Worm (Caenorhabditis elegans) whole organism, L4 larva: Measurements from ENCODE around the gene F59A6.4.

Experiments
- T20F7.1 ChIP-seq: fragments of 200-800 bp; sonication (Bioruptor generic); optimal IDR thresholded peaks from 2 replicates; lab custom pipeline; 2018; ENCODE audit warnings: mild to moderate bottlenecking, missing genetic modification characterization, missing compliant biosample characterization
- Y105C5A.15 ChIP-seq: fragments of 200-800 bp; sonication (Bioruptor generic); IDR thresholded peaks from 2 replicates; pipeline ENCODE4 v1.3.6; 2022; ENCODE audit warnings: missing genetic modification characterization, missing compliant biosample characterization
- aha-1 ChIP-seq: fragments of 150-350 bp; peaks from one replicate; lab custom pipeline; 2014; ENCODE audit warnings: missing biosample characterization, missing genetic modification characterization
- arid-1 ChIP-seq: fragments of 200-800 bp; sonication (Bioruptor generic); conservative IDR thresholded peaks from 2 replicates; pipeline ENCODE4 v1.3.6; 2022; ENCODE audit warnings: missing genetic modification reagents, missing genetic modification characterization, missing compliant biosample characterization
- attf-4 ChIP-seq: sonication (generic microtip); optimal IDR thresholded peaks from 3 replicates; lab custom pipeline; 2017; ENCODE audit warnings: missing biosample characterization, missing genetic modification characterization
- cey-2 ChIP-seq: sonication (generic microtip); optimal IDR thresholded peaks from 3 replicates; lab custom pipeline; 2017; ENCODE audit warnings: missing genetic modification characterization, mild to moderate bottlenecking, missing compliant biosample characterization, antibody characterized with exemption, borderline replicate concordance; ENCODE audit not compliant: insufficient read depth
- daf-12 ChIP-seq: fragments of 150-350 bp; optimal IDR thresholded peaks from 2 replicates; lab custom pipeline; 2014; ENCODE audit warnings: missing biosample characterization, missing genetic modification reagents, missing genetic modification characterization
- daf-16 ChIP-seq, 3 experiments: sonication (generic microtip); optimal IDR thresholded peaks; 2 replicates each; lab custom pipeline; 2016 to 2017; ENCODE audit warnings: missing genetic modification characterization in 3 of 3, missing genetic modification reagents in 3 of 3, mild to moderate bottlenecking in 2 of 3, missing compliant biosample characterization in 2 of 3, missing biosample characterization in 1 of 3, moderate library complexity in 1 of 3
- daf-8 ChIP-seq: fragments of 200-800 bp; sonication (Bioruptor generic); IDR thresholded peaks from 2 replicates; pipeline ENCODE4 v1.3.6; 2022; ENCODE audit warnings: missing genetic modification characterization, missing compliant biosample characterization
- dmd-6 ChIP-seq: fragments of 200-800 bp; sonication (Bioruptor generic); IDR thresholded peaks from 2 replicates; pipeline ENCODE4 v1.3.6; 2022; ENCODE audit warnings: missing genetic modification reagents, missing genetic modification characterization, missing compliant biosample characterization
- dmd-8 ChIP-seq: fragments of 200-800 bp; sonication (Bioruptor generic); IDR thresholded peaks from 2 replicates; pipeline ENCODE4 v1.3.6; 2022; ENCODE audit warnings: missing genetic modification characterization, missing compliant biosample characterization
- dve-1 ChIP-seq: sonication (generic microtip); optimal IDR thresholded peaks from 2 replicates; lab custom pipeline; 2017; ENCODE audit warnings: antibody characterized with exemption, mild to moderate bottlenecking, missing genetic modification characterization, missing compliant biosample characterization; ENCODE audit not compliant: insufficient read depth
- egl-43 ChIP-seq: fragments of 200-800 bp; sonication (Bioruptor generic); IDR thresholded peaks from 2 replicates; pipeline ENCODE4 v1.3.6; 2022; ENCODE audit warnings: missing genetic modification reagents, missing genetic modification characterization, missing compliant biosample characterization
- fkh-10 ChIP-seq: fragments of 150-350 bp; optimal IDR thresholded peaks from 2 replicates; lab custom pipeline; 2014; ENCODE audit warnings: missing biosample characterization, missing genetic modification reagents, missing genetic modification characterization
- fos-1 ChIP-seq: fragments of 150-350 bp; optimal IDR thresholded peaks from 2 replicates; lab custom pipeline; 2014; ENCODE audit warnings: missing biosample characterization, missing genetic modification characterization
- hlh-11 ChIP-seq: fragments of 200-800 bp; sonication (Bioruptor generic); optimal IDR thresholded peaks from 2 replicates; lab custom pipeline; 2018; ENCODE audit warnings: mild to moderate bottlenecking, missing genetic modification characterization, missing compliant biosample characterization
- hlh-30 ChIP-seq: sonication (generic microtip); optimal IDR thresholded peaks from 2 replicates; lab custom pipeline; 2017; ENCODE audit warnings: antibody characterized with exemption, mild to moderate bottlenecking, missing genetic modification characterization, missing compliant biosample characterization; ENCODE audit not compliant: insufficient read depth
- lin-1 ChIP-seq: fragments of 200-800 bp; sonication (Bioruptor generic); IDR thresholded peaks from 2 replicates; pipeline ENCODE4 v1.3.6; 2022; ENCODE audit warnings: missing genetic modification reagents, missing genetic modification characterization, missing compliant biosample characterization
- lin-13 ChIP-seq: fragments of 150-350 bp; optimal IDR thresholded peaks from 2 replicates; lab custom pipeline; 2014; ENCODE audit warnings: missing biosample characterization, missing genetic modification reagents, missing genetic modification characterization
- lsy-2 ChIP-seq, 2 experiments: fragments of 150-350 bp in 1 of 2; sonication (generic microtip) in 1 of 2; optimal IDR thresholded peaks; 2 replicates each; lab custom pipeline; 2014 to 2017; ENCODE audit warnings: missing biosample characterization in 2 of 2, missing genetic modification characterization in 2 of 2
- madf-5 ChIP-seq, 2 experiments: fragments of 200-800 bp; sonication (Bioruptor generic); IDR thresholded peaks; 2 replicates each; pipeline ENCODE4 v1.3.6; 2022; ENCODE audit warnings: missing compliant biosample characterization in 2 of 2, missing genetic modification characterization in 2 of 2
- mdl-1 ChIP-seq, 2 experiments: fragments of 150-350 bp in 1 of 2; sonication (generic microtip) in 1 of 2; optimal IDR thresholded peaks; 2 replicates each; lab custom pipeline; 2014 to 2017; ENCODE audit warnings: missing biosample characterization in 2 of 2, missing genetic modification characterization in 2 of 2
- mep-1 ChIP-seq: fragments of 150-350 bp; sonication (generic microtip); optimal IDR thresholded peaks from 3 replicates; lab custom pipeline; 2014; ENCODE audit warnings: missing biosample characterization, missing genetic modification characterization
- mxl-3 ChIP-seq: fragments of 200-800 bp; sonication (Bioruptor generic); optimal IDR thresholded peaks from 2 replicates; lab custom pipeline; 2018; ENCODE audit warnings: mild to moderate bottlenecking, missing genetic modification characterization, missing compliant biosample characterization
- nhr-10 ChIP-seq: fragments of 150-350 bp; optimal IDR thresholded peaks from 2 replicates; lab custom pipeline; 2014; ENCODE audit warnings: missing biosample characterization, missing genetic modification characterization
- nhr-237 ChIP-seq: sonication (generic microtip); optimal IDR thresholded peaks from 2 replicates; lab custom pipeline; 2017; ENCODE audit warnings: missing biosample characterization, missing genetic modification characterization
- nhr-25 ChIP-seq: sonication (generic microtip); optimal IDR thresholded peaks from 2 replicates; lab custom pipeline; 2017; ENCODE audit warnings: missing genetic modification characterization, mild to moderate bottlenecking, missing compliant biosample characterization, antibody characterized with exemption, moderate library complexity, borderline replicate concordance; ENCODE audit not compliant: insufficient read depth
- nhr-28 ChIP-seq: fragments of 150-350 bp; optimal IDR thresholded peaks from 2 replicates; lab custom pipeline; 2014; ENCODE audit warnings: missing biosample characterization, missing genetic modification characterization
- nhr-48 ChIP-seq: sonication (generic microtip); optimal IDR thresholded peaks from 2 replicates; lab custom pipeline; 2016; ENCODE audit warnings: mild to moderate bottlenecking, missing genetic modification characterization, missing compliant biosample characterization
- nhr-76 ChIP-seq: fragments of 150-350 bp; optimal IDR thresholded peaks from 2 replicates; lab custom pipeline; 2014; ENCODE audit warnings: missing biosample characterization, missing genetic modification characterization
- php-3 ChIP-seq: fragments of 200-800 bp; sonication (Bioruptor generic); IDR thresholded peaks from 2 replicates; pipeline ENCODE4 v1.3.6; 2022; ENCODE audit warnings: missing genetic modification reagents, missing genetic modification characterization, missing compliant biosample characterization
- pqm-1 ChIP-seq: sonication (generic microtip); optimal IDR thresholded peaks from 2 replicates; lab custom pipeline; 2017; ENCODE audit warnings: missing biosample characterization, missing genetic modification characterization
- skn-1 ChIP-seq: fragments of 150-350 bp; optimal IDR thresholded peaks from 2 replicates; lab custom pipeline; 2014; ENCODE audit warnings: missing biosample characterization, missing genetic modification characterization
- unc-62 ChIP-seq, 3 experiments: fragments of 150-350 bp in 1 of 3; sonication (generic microtip); optimal IDR thresholded peaks in 2 of 3; peaks in 1 of 3; 1 replicate in 1 of 3; 2 replicates in 2 of 3; lab custom pipeline; 2014 to 2017; ENCODE audit warnings: missing biosample characterization in 3 of 3, missing genetic modification characterization in 3 of 3, missing genetic modification reagents in 3 of 3, missing genotype in 1 of 3
- ztf-7 ChIP-seq: fragments of 150-350 bp; optimal IDR thresholded peaks from 2 replicates; lab custom pipeline; 2014; ENCODE audit warnings: missing biosample characterization, missing genetic modification characterization

F59A6.4 gene

DNA sequence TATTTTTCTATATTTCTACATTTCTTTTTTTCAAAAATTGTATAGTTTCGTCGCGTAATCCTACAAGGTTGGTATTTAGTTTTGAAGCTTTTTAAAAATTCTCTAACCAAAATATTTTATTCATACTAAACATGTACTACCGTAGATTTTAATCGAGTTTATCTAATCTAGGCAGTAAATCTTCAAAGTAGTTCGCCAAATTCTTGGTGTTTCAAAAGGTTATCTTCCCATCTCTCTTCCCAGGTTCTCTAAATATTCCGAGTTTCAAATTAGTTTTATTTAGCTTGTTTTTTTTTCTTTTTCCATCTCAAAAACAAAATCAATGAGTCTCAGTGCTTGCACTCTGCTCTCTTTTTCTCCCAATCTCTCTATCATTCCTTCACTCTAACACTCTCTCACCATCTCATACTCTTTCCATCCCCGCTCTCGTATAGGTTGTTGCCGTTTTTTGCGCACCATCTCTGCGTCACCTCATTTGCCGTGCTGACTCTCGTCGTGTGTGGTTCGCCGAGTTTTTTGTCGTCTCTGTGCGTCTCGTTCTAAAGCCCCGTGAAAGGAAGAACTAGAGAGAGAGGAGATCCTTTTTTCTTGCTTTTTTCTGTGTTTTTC lies 12.2 kb downstream of the F59A6.4 start (continued):
- TF ChIP-seq nhr-28 (tag; lab: Kevin White, UChicago): peak; percentile 72
- no peak for TF ChIP-seq nhr-237 (tag; lab: Kevin White, UChicago)
- TF ChIP-seq Y105C5A.15: no peak
- no peak for TF ChIP-seq lin-13
- no peak for TF ChIP-seq skn-1 (tag; lab: Kevin White, UChicago)
- TF ChIP-seq arid-1 (GFP tag; lab: Robert Waterston, UW): 0 out of 2 replicates have a peak, but pooled peaks have one; percentile 23
- TF ChIP-seq daf-16 (GFP tag; optimal IDR thresholded peaks at IDR 0.05; lab: Kevin White, UChicago): peak; percentile 11 to 19
- peak; percentile 74 for TF ChIP-seq daf-16 (tag; optimal IDR thresholded peaks at IDR 0.05; lab: Kevin White, UChicago)
- no peak for TF ChIP-seq fos-1 (tag; lab: Kevin White, UChicago)
- TF ChIP-seq lin-1: no peak
- peak; percentile 58 for TF ChIP-seq fkh-10 (GFP tag; lab: Kevin White, UChicago)

ce11 chrII:5018578-5018977 lies 13.7 kb downstream of the F59A6.4 start:
- TF ChIP-seq aha-1 (tag; lab: Kevin White, UChicago) (peak; percentile 24), unc-62 (GFP tag; optimal IDR thresholded peaks at IDR 0.05 in 1 of 2; lab: Kevin White, UChicago) (peak in 1 of 2 experiments; percentile 77), unc-62 (tag; optimal IDR thresholded peaks at IDR 0.05; lab: Kevin White, UChicago) (no peak), daf-8 (GFP tag; lab: Robert Waterston, UW) (no peak)

DNA sequence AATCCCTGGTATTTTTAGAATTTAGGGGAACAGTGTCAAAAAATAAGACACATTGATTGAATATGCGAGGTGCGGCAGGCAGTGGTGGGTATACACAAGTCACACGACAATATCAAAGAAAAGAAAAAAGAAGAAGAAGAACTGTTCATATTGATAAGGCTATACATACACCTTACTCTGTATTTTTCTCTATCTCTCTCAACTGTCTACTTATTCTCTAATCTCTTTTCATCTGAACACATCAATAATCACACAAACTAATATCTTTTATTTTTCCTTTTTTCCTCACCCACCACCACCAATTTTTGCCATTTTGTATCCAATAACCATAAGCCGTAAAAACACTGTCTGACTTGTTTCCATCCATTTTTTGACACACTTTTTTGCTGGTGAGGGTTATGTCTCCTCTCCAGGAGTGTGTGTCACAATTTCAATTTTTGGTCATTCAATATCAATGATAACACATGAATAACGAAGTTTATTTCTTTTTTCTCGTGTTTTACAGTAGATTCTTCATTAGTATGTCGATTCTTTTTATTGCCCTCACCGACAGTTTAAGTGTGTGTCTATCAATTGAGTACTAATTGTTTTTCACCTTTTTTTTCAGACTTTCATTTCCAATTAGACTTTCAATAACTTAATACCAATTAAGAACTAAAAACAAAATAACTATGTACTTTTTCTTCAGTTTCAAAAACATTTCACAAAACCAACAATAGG lies 14.7 kb downstream of the F59A6.4 start:
- TF ChIP-seq mxl-3 (GFP tag; lab: Kevin White, UChicago) (peak; percentile 9), hlh-30 (peak; percentile 62), nhr-48 (tag; lab: Kevin White, UChicago) (peak; percentile 25), ztf-7 (tag; lab: Kevin White, UChicago) (no peak), mdl-1 (tag; optimal IDR thresholded peaks at IDR 0.05; lab: Kevin White, UChicago) (peak in 1 of 2 experiments; percentile 42), nhr-76 (peak; percentile 4), pqm-1 (tag; lab: Kevin White, UChicago) (peak; percentile 44), nhr-25 (tag; lab: Kevin White, UChicago) (peak; percentile 17), php-3 (GFP tag; lab: Robert Waterston, UW) (peak; percentile 82), dmd-8 (no peak), nhr-10 (peak; percentile 60), egl-43 (GFP tag; lab: Robert Waterston, UW) (no peak), dve-1 (tag; lab: Kevin White, UChicago) (peak; percentile 83), cey-2 (tag; lab: Kevin White, UChicago) (peak; percentile 32), lin-1 (peak; percentile 54; the same call in 1 of the 2 replicates), dmd-6 (GFP tag; lab: Robert Waterston, UW) (peak; percentile 81), daf-16 (GFP tag; optimal IDR thresholded peaks at IDR 0.05; lab: Kevin White, UChicago) (no peak), daf-16 (tag; optimal IDR thresholded peaks at IDR 0.05; lab: Kevin White, UChicago) (peak; percentile 53), daf-12 (tag; lab: Kevin White, UChicago) (no peak), hlh-11 (tag; lab: Kevin White, UChicago) (peak; percentile 82), mep-1 (tag; lab: Kevin White, UChicago) (peak; percentile 42), T20F7.1 (GFP tag; lab: Kevin White, UChicago) (peak; percentile 65), madf-5 (GFP tag; IDR thresholded peaks at IDR 0.05; lab: Robert Waterston, UW) (no peak), unc-62 (GFP tag; optimal IDR thresholded peaks at IDR 0.05 in 1 of 2; lab: Kevin White, UChicago) (peak in 1 of 2 experiments; percentile 88), unc-62 (tag; optimal IDR thresholded peaks at IDR 0.05; lab: Kevin White, UChicago) (no peak), lsy-2 (tag; optimal IDR thresholded peaks at IDR 0.05; lab: Kevin White, UChicago) (peak in 1 of 2 experiments; percentile 25), attf-4 (tag; lab: Kevin White, UChicago) (no peak), nhr-28 (tag; lab: Kevin White, UChicago) (peak; percentile 83)
